Worm (Caenorhabditis elegans): ENCODE results near the gene K10H10.7.

- no peak for TF ChIP-seq R02D3.7 (tag; optimal IDR thresholded peaks at IDR 0.05)
- no peak for TF ChIP-seq pha-4 (tag; optimal IDR thresholded peaks at IDR 0.05)
- no peak for TF ChIP-seq nhr-77 (tag; optimal IDR thresholded peaks at IDR 0.05)
These were observed 27.7 kb downstream of the K10H10.7 start, which contains the start of gene C13B4.1 for ce11 chrII:14479583-14480245.

All from whole organism, L3 larva.